Fruit fly (Drosophila melanogaster): ENCODE data around the gene Sh3beta.
A peak's percentile ranks its signal among the peaks of the same experiment; 100 is the strongest.

Gene Sh3beta

dm6 chr3L:7361095-7361522 lies 8.0 kb downstream of the Sh3beta start (continued):
- TF ChIP-seq CG3838 (GFP tag; optimal IDR thresholded peaks at IDR 0.05) (no peak), CG10209 (GFP tag; optimal IDR thresholded peaks at IDR 0.05) (no peak), Ssrp (tag; optimal IDR thresholded peaks at IDR 0.05) (no peak), Neu2 (GFP tag; optimal IDR thresholded peaks at IDR 0.05; ENCODE audit: borderline replicate concordance) (no peak), CG7839 (tag; optimal IDR thresholded peaks at IDR 0.05) (no peak), br (optimal IDR thresholded peaks at IDR 0.05) (no peak), jigr1 (GFP tag; IDR thresholded peaks at IDR 0.05) (no peak), CG12942 (GFP tag; optimal IDR thresholded peaks at IDR 0.05) (no peak), sug (tag; optimal IDR thresholded peaks at IDR 0.05) (no peak), sob (GFP tag; IDR thresholded peaks at IDR 0.05) (no peak), CG42726 (GFP tag; IDR thresholded peaks at IDR 0.05; ENCODE audit: partially characterized antibody) (no peak), ap (GFP tag; IDR thresholded peaks at IDR 0.05) (no peak), Six4 (GFP tag; optimal IDR thresholded peaks at IDR 0.05) (no peak), zfh1 (GFP tag; IDR thresholded peaks at IDR 0.05) (0 out of 3 replicates have a peak, but pooled peaks have one; percentile 38), pho (GFP tag; optimal IDR thresholded peaks at IDR 0.05) (no peak), CG10267 (tag; optimal IDR thresholded peaks at IDR 0.05) (no peak), amos (GFP tag; IDR thresholded peaks at IDR 0.05; ENCODE audit: partially characterized antibody) (no peak), pb (GFP tag; optimal IDR thresholded peaks at IDR 0.05) (no peak), Scr (GFP tag; IDR thresholded peaks at IDR 0.05; ENCODE audit: partially characterized antibody) (no peak), CG16813 (GFP tag; IDR thresholded peaks at IDR 0.05; ENCODE audit: partially characterized antibody) (no peak), CG10321 (GFP tag; IDR thresholded peaks at IDR 0.05) (no peak), CG6854 (GFP tag; optimal IDR thresholded peaks at IDR 0.05) (no peak), CG6689 (GFP tag; IDR thresholded peaks at IDR 0.05) (no peak), CTCF (GFP tag; optimal IDR thresholded peaks at IDR 0.05) (peak; percentile 60), bsh (GFP tag; optimal IDR thresholded peaks at IDR 0.05) (no peak), nerfin-1 (tag; optimal IDR thresholded peaks at IDR 0.05) (peak; percentile 53), Lim3 (GFP tag; IDR thresholded peaks at IDR 0.05) (no peak), lola (GFP tag; optimal IDR thresholded peaks at IDR 0.05) (no peak), sna (GFP tag; IDR thresholded peaks at IDR 0.05; ENCODE audit: partially characterized antibody) (no peak), NC2β (GFP tag; optimal IDR thresholded peaks at IDR 0.05) (no peak), CG2678 (tag; optimal IDR thresholded peaks at IDR 0.05) (peak; percentile 46), ara (GFP tag; IDR thresholded peaks at IDR 0.05) (peak; percentile 46), oc (tag; optimal IDR thresholded peaks at IDR 0.05) (peak; percentile 50), nmo (GFP tag; optimal IDR thresholded peaks at IDR 0.05) (no peak), Dref (GFP tag; IDR thresholded peaks at IDR 0.05) (no peak), CG12104 (GFP tag; optimal IDR thresholded peaks at IDR 0.05) (no peak), emc (GFP tag; optimal IDR thresholded peaks at IDR 0.05) (no peak), tin (GFP tag; optimal IDR thresholded peaks at IDR 0.05) (no peak), dan (GFP tag; IDR thresholded peaks at IDR 0.05) (no peak), Atf3 (GFP tag; optimal IDR thresholded peaks at IDR 0.05) (no peak), Ets65A (GFP tag) (no peak), CG12769 (tag; optimal IDR thresholded peaks at IDR 0.05) (peak; percentile 51), unc-4 (GFP tag; IDR thresholded peaks at IDR 0.05; ENCODE audit: partially characterized antibody) (no peak; the same call in 1 of the 2 replicates), gsb-n (tag; optimal IDR thresholded peaks at IDR 0.05) (peak; percentile 30), seq (GFP tag; IDR thresholded peaks at IDR 0.05) (no peak), exex (tag; optimal IDR thresholded peaks at IDR 0.05) (peak; percentile 71), trh (GFP tag; optimal IDR thresholded peaks at IDR 0.05) (no peak), HmgZ (tag; optimal IDR thresholded peaks at IDR 0.05) (no peak), Sox100B (GFP tag; optimal IDR thresholded peaks at IDR 0.05) (no peak), gce (GFP tag; IDR thresholded peaks at IDR 0.05) (peak; percentile 47; the same call in 1 of the 3 replicates), CG13775 (GFP tag; optimal IDR thresholded peaks at IDR 0.05) (no peak), bab2 (GFP tag; optimal IDR thresholded peaks at IDR 0.05) (no peak)
